Worm (Caenorhabditis elegans) whole organism, mixed stage, embryonic: Measurements from ENCODE around the gene srt-17.

Source experiments
- M03D4.4 ChIP-seq: sonication (generic microtip); optimal IDR thresholded peaks from 2 replicates; lab custom pipeline; 2017; ENCODE audit warnings: mild to moderate bottlenecking, missing genetic modification characterization, missing compliant biosample characterization
- bed-3 ChIP-seq: fragments of 200-800 bp; sonication (Bioruptor generic); optimal IDR thresholded peaks from 3 replicates; lab custom pipeline; 2018; ENCODE audit warnings: mild to moderate bottlenecking, missing genetic modification characterization, moderate library complexity, missing compliant biosample characterization
- blmp-1 ChIP-seq: fragments of 150-350 bp; optimal IDR thresholded peaks from 2 replicates; lab custom pipeline; 2014; ENCODE audit warnings: missing biosample characterization, missing genetic modification characterization
- ceh-39 ChIP-seq: fragments of 150-350 bp; optimal IDR thresholded peaks from 2 replicates; lab custom pipeline; 2014; ENCODE audit warnings: missing biosample characterization, missing genetic modification characterization
- ceh-43 ChIP-seq: fragments of 200-800 bp; sonication (Bioruptor generic); optimal IDR thresholded peaks from 2 replicates; lab custom pipeline; 2018; ENCODE audit warnings: mild to moderate bottlenecking, missing genetic modification characterization, moderate library complexity, missing compliant biosample characterization
- ceh-83 ChIP-seq: fragments of 200-800 bp; sonication (Bioruptor generic); optimal IDR thresholded peaks from 2 replicates; lab custom pipeline; 2018; ENCODE audit warnings: mild to moderate bottlenecking, missing genetic modification characterization, missing compliant biosample characterization
- ces-1 ChIP-seq: fragments of 150-350 bp; optimal IDR thresholded peaks from 2 replicates; lab custom pipeline; 2014; ENCODE audit warnings: missing biosample characterization, missing genetic modification reagents, missing genetic modification characterization
- cnd-1 ChIP-seq: fragments of 200-800 bp; sonication (Bioruptor generic); optimal IDR thresholded peaks from 2 replicates; lab custom pipeline; 2018; ENCODE audit warnings: mild to moderate bottlenecking, missing genetic modification characterization, missing compliant biosample characterization
- drap-1 ChIP-seq: fragments of 200-800 bp; sonication (Bioruptor generic); optimal IDR thresholded peaks from 3 replicates; lab custom pipeline; 2018; ENCODE audit warnings: mild to moderate bottlenecking, missing genetic modification characterization, missing compliant biosample characterization
- elt-1 ChIP-seq: sonication (generic microtip); optimal IDR thresholded peaks from 2 replicates; lab custom pipeline; 2017; ENCODE audit warnings: missing genetic modification characterization, mild to moderate bottlenecking, missing compliant biosample characterization, antibody characterized with exemption, moderate library complexity, borderline replicate concordance; ENCODE audit not compliant: insufficient read depth
- elt-3 ChIP-seq: fragments of 150-350 bp; optimal IDR thresholded peaks from 2 replicates; lab custom pipeline; 2014; ENCODE audit warnings: missing biosample characterization, missing genetic modification characterization
- flh-1 ChIP-seq: fragments of 200-800 bp; sonication (Bioruptor generic); optimal IDR thresholded peaks from 2 replicates; lab custom pipeline; 2018; ENCODE audit warnings: mild to moderate bottlenecking, missing genetic modification characterization, moderate library complexity, missing compliant biosample characterization
- ham-2 ChIP-seq: fragments of 200-800 bp; sonication (Bioruptor generic); optimal IDR thresholded peaks from 2 replicates; lab custom pipeline; 2018; ENCODE audit warnings: mild to moderate bottlenecking, missing genetic modification characterization, missing compliant biosample characterization
- lin-13 ChIP-seq: fragments of 150-350 bp; optimal IDR thresholded peaks from 2 replicates; lab custom pipeline; 2014; ENCODE audit warnings: missing biosample characterization, missing genetic modification characterization
- lin-32 ChIP-seq: fragments of 200-800 bp; sonication (Bioruptor generic); optimal IDR thresholded peaks from 2 replicates; lab custom pipeline; 2018; ENCODE audit warnings: mild to moderate bottlenecking, missing genetic modification characterization, missing compliant biosample characterization
- lsy-2 ChIP-seq: fragments of 150-350 bp; optimal IDR thresholded peaks from 2 replicates; lab custom pipeline; 2014; ENCODE audit warnings: missing biosample characterization, missing genetic modification characterization
- mab-5 ChIP-seq: fragments of 150-350 bp; optimal IDR thresholded peaks from 2 replicates; lab custom pipeline; 2014; ENCODE audit warnings: missing biosample characterization, missing genetic modification characterization
- nhr-12 ChIP-seq: fragments of 150-350 bp; optimal IDR thresholded peaks from 2 replicates; lab custom pipeline; 2014; ENCODE audit warnings: missing biosample characterization, missing genetic modification characterization
- nhr-2 ChIP-seq: fragments of 150-350 bp; optimal IDR thresholded peaks from 2 replicates; lab custom pipeline; 2014; ENCODE audit warnings: missing biosample characterization, missing genetic modification characterization
- nhr-237 ChIP-seq: fragments of 150-350 bp; optimal IDR thresholded peaks from 2 replicates; lab custom pipeline; 2014; ENCODE audit warnings: missing biosample characterization, missing genetic modification characterization
- nhr-28 ChIP-seq: fragments of 150-350 bp; optimal IDR thresholded peaks from 2 replicates; lab custom pipeline; 2014; ENCODE audit warnings: missing biosample characterization, missing genetic modification characterization
- nhr-76 ChIP-seq: sonication (generic microtip); optimal IDR thresholded peaks from 2 replicates; lab custom pipeline; 2017; ENCODE audit warnings: missing biosample characterization, missing genetic modification characterization
- pha-4 ChIP-seq: fragments of 150-350 bp; optimal IDR thresholded peaks from 2 replicates; lab custom pipeline; 2018; ENCODE audit warnings: missing biosample characterization, missing genetic modification reagents, missing genetic modification characterization
- sem-2 ChIP-seq: fragments of 200-800 bp; sonication (Bioruptor generic); optimal IDR thresholded peaks from 2 replicates; lab custom pipeline; 2018; ENCODE audit warnings: mild to moderate bottlenecking, missing genetic modification characterization, missing compliant biosample characterization
- snpc-4 ChIP-seq: fragments of 150-350 bp; optimal IDR thresholded peaks from 2 replicates; lab custom pipeline; 2014; ENCODE audit warnings: missing biosample characterization, missing genetic modification characterization
- sptf-1 ChIP-seq: sonication (generic microtip); optimal IDR thresholded peaks from 2 replicates; lab custom pipeline; 2017; ENCODE audit warnings: mild to moderate bottlenecking, missing genetic modification characterization, moderate library complexity, missing compliant biosample characterization
- tbx-8 ChIP-seq: fragments of 200-800 bp; sonication (Bioruptor generic); optimal IDR thresholded peaks from 2 replicates; lab custom pipeline; 2018; ENCODE audit warnings: mild to moderate bottlenecking, missing genetic modification characterization, moderate library complexity, missing compliant biosample characterization
- unc-120 ChIP-seq: sonication (generic microtip); optimal IDR thresholded peaks from 2 replicates; lab custom pipeline; 2017; ENCODE audit warnings: missing genetic modification characterization, missing compliant biosample characterization; ENCODE audit not compliant: poor library complexity, severe bottlenecking
- unc-39 ChIP-seq: fragments of 150-350 bp; optimal IDR thresholded peaks from 2 replicates; lab custom pipeline; 2014; ENCODE audit warnings: missing biosample characterization, missing genetic modification characterization
- unc-62 ChIP-seq: fragments of 150-350 bp; optimal IDR thresholded peaks from 2 replicates; lab custom pipeline; 2014; ENCODE audit warnings: missing biosample characterization, missing genetic modification reagents, missing genetic modification characterization
- zip-8 ChIP-seq: fragments of 150-350 bp; optimal IDR thresholded peaks from 2 replicates; lab custom pipeline; 2014; ENCODE audit warnings: missing biosample characterization, missing genetic modification characterization
- ztf-11 ChIP-seq: fragments of 150-350 bp; optimal IDR thresholded peaks from 2 replicates; lab custom pipeline; 2014; ENCODE audit warnings: missing biosample characterization, missing genetic modification characterization

srt-17 gene

DNA sequence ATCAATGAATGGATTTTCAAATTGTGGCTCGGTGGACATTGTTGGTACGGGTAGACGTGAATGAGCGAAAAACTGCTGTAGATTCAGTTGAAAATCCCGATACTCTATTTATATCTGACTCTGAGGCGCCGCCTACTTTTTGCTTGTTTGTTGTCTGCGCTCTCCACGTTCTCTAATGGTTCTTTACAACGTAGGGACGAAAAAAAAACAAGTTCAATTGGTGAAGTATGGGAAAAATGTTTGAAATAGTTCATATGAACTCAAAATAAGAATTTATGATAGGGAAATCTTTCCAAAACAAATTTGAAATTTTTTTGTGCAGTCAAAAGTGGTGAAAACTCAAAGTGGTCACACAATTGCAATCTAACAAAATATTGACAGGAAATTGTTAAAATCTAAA lies 10.0 kb upstream of the srt-17 start, which contains the start of gene F48G7.10:
Gene F48G7.10, minus strand, starts transcription at position 101 of the 400 bp plus-strand sequence.
- TF ChIP-seq bed-3 = no peak
- no peak for TF ChIP-seq elt-1 (tag; lab: Kevin White, UChicago)
- TF ChIP-seq unc-62 (GFP tag; lab: Kevin White, UChicago) = no peak
- TF ChIP-seq unc-120 (tag; lab: Kevin White, UChicago) = no peak
- no peak for TF ChIP-seq nhr-76 (tag; lab: Kevin White, UChicago)
- no peak for TF ChIP-seq blmp-1 (tag; lab: Kevin White, UChicago)
- no peak for TF ChIP-seq lin-32 (GFP tag; lab: Kevin White, UChicago)
- TF ChIP-seq M03D4.4 (tag; lab: Kevin White, UChicago) = no peak
- no peak for TF ChIP-seq ceh-83 (GFP tag; lab: Kevin White, UChicago)
- TF ChIP-seq nhr-28 (tag; lab: Kevin White, UChicago) = no peak
- no peak for TF ChIP-seq mab-5 (tag; lab: Kevin White, UChicago)
- no peak for TF ChIP-seq zip-8 (tag; lab: Kevin White, UChicago)
- no peak for TF ChIP-seq cnd-1 (tag; lab: Kevin White, UChicago)
- TF ChIP-seq nhr-12 (tag; lab: Kevin White, UChicago) = no peak
- no peak for TF ChIP-seq elt-3
- TF ChIP-seq sptf-1 = no peak
- no peak for TF ChIP-seq ceh-43 (GFP tag; lab: Kevin White, UChicago)
- TF ChIP-seq flh-1 (GFP tag; lab: Kevin White, UChicago) = no peak
- no peak for TF ChIP-seq ham-2 (GFP tag; lab: Kevin White, UChicago)
- TF ChIP-seq sem-2 (GFP tag; lab: Kevin White, UChicago) = no peak

- TF ChIP-seq bed-3 (no peak), blmp-1 (tag; lab: Kevin White, UChicago) (no peak), sptf-1 (no peak), unc-62 (GFP tag; lab: Kevin White, UChicago) (no peak)
These were observed 7.0 kb upstream of the srt-17 start for ce11 chrV:631832-632231.

DNA sequence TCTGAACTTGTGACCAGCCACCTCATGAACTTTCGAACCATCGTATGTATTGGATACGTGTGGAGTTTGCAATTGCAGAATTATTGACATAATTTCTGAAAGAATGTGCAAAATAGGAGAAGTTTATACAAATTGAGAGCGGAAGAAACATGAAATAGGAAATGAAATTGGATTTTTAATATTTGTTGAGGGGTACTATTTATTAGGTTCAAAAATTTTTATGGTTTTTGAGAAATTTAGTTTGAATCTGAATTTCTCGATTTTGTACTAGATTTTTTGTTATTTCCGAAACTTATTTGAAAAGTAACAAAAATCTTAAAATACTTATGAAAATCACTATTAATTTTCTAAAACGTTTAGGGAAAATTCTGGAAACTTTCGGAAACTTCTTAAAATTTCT lies 3.7 kb upstream of the srt-17 start, which contains the start of gene F48G7.9:
Gene F48G7.9, minus strand, starts transcription at position 101 of the 400 bp plus-strand sequence.
- TF ChIP-seq M03D4.4 (tag; lab: Kevin White, UChicago) = no peak
- TF ChIP-seq sptf-1 = no peak
- TF ChIP-seq nhr-2 (tag; lab: Kevin White, UChicago) = no peak
- TF ChIP-seq lsy-2 (tag; lab: Kevin White, UChicago) = no peak
- TF ChIP-seq nhr-28 (tag; lab: Kevin White, UChicago) = no peak
- TF ChIP-seq drap-1 (GFP tag; lab: Kevin White, UChicago) = no peak
- TF ChIP-seq ces-1 (GFP tag; lab: Kevin White, UChicago) = no peak
- no peak for TF ChIP-seq mab-5 (tag; lab: Kevin White, UChicago)
- no peak for TF ChIP-seq nhr-237
- TF ChIP-seq elt-1 (tag; lab: Kevin White, UChicago) = no peak
- TF ChIP-seq unc-120 (tag; lab: Kevin White, UChicago) = no peak

DNA sequence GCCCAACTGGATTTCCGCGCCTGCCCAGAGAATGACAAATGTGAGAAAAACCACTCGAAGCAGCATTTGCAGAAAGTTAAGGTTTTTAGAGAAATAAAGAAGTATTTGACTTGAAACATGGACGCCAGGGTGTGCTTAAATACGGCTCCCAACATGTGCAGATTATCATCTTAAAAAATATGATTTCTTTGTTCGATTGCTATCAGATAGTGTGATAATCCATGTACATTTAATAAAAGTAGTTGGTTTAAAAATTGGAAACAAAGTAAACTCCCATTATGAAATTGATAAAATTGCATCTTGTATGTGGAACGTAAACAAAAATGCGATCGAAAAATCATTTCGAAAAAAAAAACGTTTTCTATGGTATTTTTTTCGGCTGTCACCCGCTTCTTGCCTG lies 2.8 kb upstream of the srt-17 start, which contains the start of gene F48G7.8:
Gene F48G7.8, minus strand, starts transcription at position 101 of the 400 bp plus-strand sequence.
- TF ChIP-seq zip-8 (tag; lab: Kevin White, UChicago) (no peak), ham-2 (GFP tag; lab: Kevin White, UChicago) (no peak), lsy-2 (tag; lab: Kevin White, UChicago) (no peak), elt-3 (no peak), pha-4 (no peak), nhr-28 (tag; lab: Kevin White, UChicago) (no peak), bed-3 (no peak), lin-32 (GFP tag; lab: Kevin White, UChicago) (no peak), ces-1 (GFP tag; lab: Kevin White, UChicago) (no peak), ceh-43 (GFP tag; lab: Kevin White, UChicago) (no peak), lin-13 (tag; lab: Kevin White, UChicago) (no peak), unc-62 (GFP tag; lab: Kevin White, UChicago) (no peak), sptf-1 (no peak), ztf-11 (tag; lab: Kevin White, UChicago) (no peak), mab-5 (tag; lab: Kevin White, UChicago) (no peak), cnd-1 (tag; lab: Kevin White, UChicago) (no peak), unc-39 (tag; lab: Kevin White, UChicago) (no peak)

- TF ChIP-seq blmp-1 (tag; lab: Kevin White, UChicago) (no peak), sptf-1 (no peak), nhr-12 (tag; lab: Kevin White, UChicago) (no peak), sem-2 (GFP tag; lab: Kevin White, UChicago) (no peak), elt-1 (tag; lab: Kevin White, UChicago) (no peak), nhr-237 (no peak), ceh-43 (GFP tag; lab: Kevin White, UChicago) (no peak), lsy-2 (tag; lab: Kevin White, UChicago) (no peak), zip-8 (tag; lab: Kevin White, UChicago) (no peak), flh-1 (GFP tag; lab: Kevin White, UChicago) (no peak), pha-4 (no peak), M03D4.4 (tag; lab: Kevin White, UChicago) (no peak), ceh-39 (no peak), snpc-4 (tag; lab: Kevin White, UChicago) (no peak), lin-13 (tag; lab: Kevin White, UChicago) (no peak), ham-2 (GFP tag; lab: Kevin White, UChicago) (no peak), bed-3 (no peak), tbx-8 (GFP tag; lab: Kevin White, UChicago) (no peak), unc-120 (tag; lab: Kevin White, UChicago) (no peak), ztf-11 (tag; lab: Kevin White, UChicago) (no peak)
These were observed 1.5 kb upstream of the srt-17 start, which contains the start of gene F48G7.7 for ce11 chrV:626321-626720. F48G7.7 (minus strand) TSS chrV:626421.
